2 fruit fly cellular contexts compared by ENCODE assay signal in the genomic region with DNA sequence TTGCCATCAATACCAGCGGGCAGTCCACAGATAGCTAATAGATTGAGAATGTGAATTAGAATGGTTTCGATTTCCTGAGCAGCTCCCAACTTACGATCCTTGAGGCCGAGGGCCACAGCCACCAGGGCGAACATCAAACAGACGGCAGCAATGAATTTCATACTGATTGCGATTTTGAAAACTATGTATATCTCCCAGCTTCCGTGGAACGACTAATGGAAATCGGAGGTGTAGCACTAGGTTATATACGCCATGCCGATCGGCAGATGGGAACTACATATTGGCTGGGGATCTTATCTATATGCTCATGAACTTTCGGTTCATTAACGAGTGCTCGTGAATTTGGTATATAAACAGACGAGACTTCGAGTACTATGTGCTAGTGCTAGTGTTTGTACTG.
TF ChIP-seq lines count a peak whose summit lies in the region.

A gene (minus strand): TSS at position 221 of the 400 bp plus-strand sequence.

- TF ChIP-seq CTCF in whole organism, embryonic (GFP tag; optimal IDR thresholded peaks at IDR 0.05; lab: Kevin White, UChicago), result no peak

TF ChIP-seq in whole organism, adult, 20 proteins besides CTCF, POLR2A, EP300 and RAD21:
- TF ChIP-seq cic (GFP tag; optimal IDR thresholded peaks at IDR 0.05; lab: Kevin White, UChicago) (peak; percentile 27), CG1620 (GFP tag; optimal IDR thresholded peaks at IDR 0.05; lab: Kevin White, UChicago) (no peak)

TF ChIP-seq in whole organism, embryonic, 481 proteins besides CTCF, POLR2A, EP300 and RAD21:
- TF ChIP-seq CG7786 (GFP tag; optimal IDR thresholded peaks at IDR 0.05; lab: Kevin White, UChicago) (no peak), CG10543 (GFP tag; optimal IDR thresholded peaks at IDR 0.05; lab: Kevin White, UChicago) (peak; percentile 11), CG4282 (GFP tag; optimal IDR thresholded peaks at IDR 0.05; lab: Kevin White, UChicago) (no peak), CG11560 (tag; IDR thresholded peaks at IDR 0.05; lab: Robert Waterston, UW) (no peak), CG10959 (GFP tag; IDR thresholded peaks at IDR 0.05; lab: Robert Waterston, UW) (no peak), Sox100B (GFP tag; optimal IDR thresholded peaks at IDR 0.05; lab: Kevin White, UChicago) (no peak), Gsc (GFP tag; IDR thresholded peaks at IDR 0.05; lab: Robert Waterston, UW) (no peak), CG7357 (GFP tag; IDR thresholded peaks at IDR 0.05; lab: Robert Waterston, UW) (0 out of 3 replicates have a peak, but pooled peaks have one; percentile 9), CG3281 (GFP tag; optimal IDR thresholded peaks at IDR 0.05; lab: Kevin White, UChicago) (no peak), Abd-B (GFP tag; optimal IDR thresholded peaks at IDR 0.05; lab: Kevin White, UChicago) (no peak), kah (GFP tag; optimal IDR thresholded peaks at IDR 0.05; lab: Kevin White, UChicago) (no peak), CG3407 (GFP tag; optimal IDR thresholded peaks at IDR 0.05; lab: Kevin White, UChicago) (no peak), Sin3A (optimal IDR thresholded peaks at IDR 0.05; lab: Kevin White, UChicago) (no peak), HmgD (GFP tag; optimal IDR thresholded peaks at IDR 0.05; lab: Kevin White, UChicago) (no peak), CG14710 (tag; optimal IDR thresholded peaks at IDR 0.05; lab: Kevin White, UChicago) (no peak), CG34376 (GFP tag; optimal IDR thresholded peaks at IDR 0.05; lab: Kevin White, UChicago) (peak; percentile 61), Mrtf (GFP tag; IDR thresholded peaks at IDR 0.05; lab: Robert Waterston, UW) (no peak), lbe (GFP tag; optimal IDR thresholded peaks at IDR 0.05; lab: Kevin White, UChicago) (no peak), ERR (GFP tag; optimal IDR thresholded peaks at IDR 0.05; lab: Kevin White, UChicago) (no peak), ro (GFP tag; IDR thresholded peaks at IDR 0.05; lab: Robert Waterston, UW) (no peak), E2f2 (GFP tag; IDR thresholded peaks at IDR 0.05; lab: Robert Waterston, UW) (no peak), run (tag; optimal IDR thresholded peaks at IDR 0.05; lab: Kevin White, UChicago) (no peak), sug (tag; optimal IDR thresholded peaks at IDR 0.05; lab: Kevin White, UChicago) (peak; percentile 51), CG14050 (GFP tag; IDR thresholded peaks at IDR 0.05; lab: Robert Waterston, UW) (no peak), Doc3 (GFP tag; IDR thresholded peaks at IDR 0.05; lab: Robert Waterston, UW; ENCODE audit: partially characterized antibody) (no peak), cad (GFP tag; optimal IDR thresholded peaks at IDR 0.05; lab: Kevin White, UChicago) (no peak), ttk (GFP tag; IDR thresholded peaks at IDR 0.05; lab: Robert Waterston, UW) (no peak), ham (GFP tag; IDR thresholded peaks at IDR 0.05; lab: Robert Waterston, UW) (no peak), emc (GFP tag; optimal IDR thresholded peaks at IDR 0.05; lab: Kevin White, UChicago) (no peak), pan (optimal IDR thresholded peaks at IDR 0.05; lab: Kevin White, UChicago) (no peak), pan (GFP tag; optimal IDR thresholded peaks at IDR 0.05 in 1 of 2, IDR thresholded peaks at IDR 0.05 in 1 of 2) (no peak)
